Fruit fly (Drosophila melanogaster) whole organism, embryonic: ENCODE measurements around the gene Cpr12A.
A peak's percentile ranks its signal among the peaks of the same experiment; 100 is the strongest.

Experiments
- Awh ChIP-seq: fragments of 200-800 bp; sonication (Bioruptor generic); IDR thresholded peaks from 2 replicates; pipeline ENCODE4, ENCODE4 v1.3.6; 2022; ENCODE audit warnings: missing biosample characterization, missing genetic modification characterization
- Bdp1 ChIP-seq: fragments of 200-800 bp; sonication (Bioruptor generic); optimal IDR thresholded peaks from 3 replicates; lab custom pipeline; 2016; ENCODE audit warnings: missing biosample characterization, missing genetic modification characterization
- Bgb ChIP-seq: fragments of 200-800 bp; sonication (Bioruptor generic); IDR thresholded peaks from 2 replicates; pipeline ENCODE4 v1.3.6; 2022; ENCODE audit warnings: missing biosample characterization, missing genetic modification characterization; ENCODE audit not compliant: partially characterized antibody
- CG10462 ChIP-seq: fragments of 200-800 bp; sonication (Bioruptor generic); optimal IDR thresholded peaks from 2 replicates; lab custom pipeline; 2016; ENCODE audit warnings: missing biosample characterization, missing genetic modification characterization
- CG10979 ChIP-seq: fragments of 200-800 bp; sonication (Bioruptor generic); optimal IDR thresholded peaks from 2 replicates; lab custom pipeline; 2018; ENCODE audit warnings: missing biosample characterization, mild to moderate bottlenecking, missing genetic modification characterization, moderate library complexity
- CG12769 ChIP-seq: fragments of 200-800 bp; sonication (Bioruptor generic); optimal IDR thresholded peaks from 2 replicates; lab custom pipeline; 2019; ENCODE audit warnings: missing biosample characterization, mild to moderate bottlenecking, missing genetic modification characterization, moderate library complexity
- CG12942 ChIP-seq: fragments of 200-800 bp; sonication (Bioruptor generic); optimal IDR thresholded peaks from 3 replicates; lab custom pipeline; 2016; ENCODE audit warnings: missing biosample characterization, missing genetic modification characterization
- CG13775 ChIP-seq: fragments of 200-800 bp; sonication (Bioruptor generic); optimal IDR thresholded peaks from 3 replicates; lab custom pipeline; 2017; ENCODE audit warnings: missing biosample characterization, mild to moderate bottlenecking, missing genetic modification characterization
- CG17568 ChIP-seq: fragments of 200-800 bp; sonication (Bioruptor generic); optimal IDR thresholded peaks from 2 replicates; lab custom pipeline; 2018; ENCODE audit warnings: missing biosample characterization, mild to moderate bottlenecking, missing genetic modification characterization, moderate library complexity
- CG17912 ChIP-seq: fragments of 200-800 bp; sonication (Bioruptor generic); optimal IDR thresholded peaks from 2 replicates; lab custom pipeline; 2018; ENCODE audit warnings: missing biosample characterization, mild to moderate bottlenecking, missing genetic modification characterization
- CG18599 ChIP-seq: fragments of 200-800 bp; sonication (Bioruptor generic); optimal IDR thresholded peaks from 3 replicates; lab custom pipeline; 2017; ENCODE audit warnings: missing biosample characterization, missing genetic modification characterization, mild to moderate bottlenecking, moderate library complexity, missing genetic modification reagents
- CG18764 ChIP-seq: fragments of 200-800 bp; sonication (Bioruptor generic); optimal IDR thresholded peaks from 3 replicates; lab custom pipeline; 2016; ENCODE audit warnings: missing biosample characterization, missing genetic modification characterization
- CG2678 ChIP-seq: fragments of 200-800 bp; sonication (Bioruptor generic); optimal IDR thresholded peaks from 3 replicates; lab custom pipeline; 2019; ENCODE audit warnings: missing biosample characterization, mild to moderate bottlenecking, missing genetic modification characterization, moderate library complexity
- CG31388 ChIP-seq: fragments of 200-800 bp; sonication (Bioruptor generic); optimal IDR thresholded peaks from 2 replicates; lab custom pipeline; 2016; ENCODE audit warnings: missing biosample characterization, missing genetic modification characterization
- CG32772 ChIP-seq: fragments of 200-800 bp; sonication (Bioruptor generic); IDR thresholded peaks from 2 replicates; pipeline ENCODE4 v1.3.6; 2022; ENCODE audit warnings: missing biosample characterization, missing genetic modification characterization
- CG3847 ChIP-seq: fragments of 200-800 bp; sonication (Bioruptor generic); IDR thresholded peaks from 2 replicates; pipeline ENCODE4 v1.3.6; 2022; ENCODE audit warnings: missing biosample characterization, missing genetic modification characterization
- CG43689 ChIP-seq: fragments of 200-800 bp; sonication (Bioruptor generic); IDR thresholded peaks from 2 replicates; pipeline ENCODE4 v1.3.6; 2022; ENCODE audit warnings: missing biosample characterization, missing genetic modification characterization
- CG5180 ChIP-seq: fragments of 200-800 bp; sonication (Bioruptor generic); optimal IDR thresholded peaks from 3 replicates; lab custom pipeline; 2017; ENCODE audit warnings: missing biosample characterization, missing genetic modification characterization, mild to moderate bottlenecking, moderate library complexity, missing genetic modification reagents
- CG5245 ChIP-seq: fragments of 200-800 bp; sonication (Bioruptor generic); optimal IDR thresholded peaks from 3 replicates; lab custom pipeline; 2016; ENCODE audit warnings: missing biosample characterization, missing genetic modification characterization
- CG6272 ChIP-seq: fragments of 200-800 bp; sonication (Bioruptor generic); IDR thresholded peaks from 2 replicates; pipeline ENCODE4 v1.3.6; 2022; ENCODE audit warnings: missing biosample characterization, missing genetic modification characterization
- CG6689 ChIP-seq: fragments of 200-800 bp; sonication (Bioruptor generic); IDR thresholded peaks from 2 replicates; pipeline ENCODE4 v1.3.6; 2022; ENCODE audit warnings: missing biosample characterization, missing genetic modification characterization
- CG7556 ChIP-seq: fragments of 200-800 bp; sonication (Bioruptor generic); optimal IDR thresholded peaks from 2 replicates; lab custom pipeline; 2017; ENCODE audit warnings: missing biosample characterization, mild to moderate bottlenecking, missing genetic modification characterization
- CG7786 ChIP-seq: fragments of 200-800 bp; sonication (Bioruptor generic); optimal IDR thresholded peaks from 2 replicates; lab custom pipeline; 2016; ENCODE audit warnings: missing biosample characterization, missing genetic modification characterization
- CG7963 ChIP-seq: fragments of 200-800 bp; sonication (Bioruptor generic); IDR thresholded peaks from 3 replicates; pipeline ENCODE4 v1.3.6; 2022; ENCODE audit warnings: missing biosample characterization, missing genetic modification characterization; ENCODE audit not compliant: partially characterized antibody
- CTCF ChIP-seq: fragments of 200-800 bp; sonication (Bioruptor generic); optimal IDR thresholded peaks from 2 replicates; lab custom pipeline; 2017; ENCODE audit warnings: missing biosample characterization, mild to moderate bottlenecking, missing genetic modification characterization, moderate library complexity
- D ChIP-seq, 2 experiments: fragments of 200-800 bp in 1 of 2; fragments of >200 bp in 1 of 2; sonication (Bioruptor generic) in 1 of 2; optimal IDR thresholded peaks; 2 replicates in 1 of 2; 3 replicates in 1 of 2; lab custom pipeline; 2017; ENCODE audit warnings: mild to moderate bottlenecking in 1 of 2, missing biosample characterization in 1 of 2, missing genetic modification characterization in 1 of 2, missing genetic modification reagents in 1 of 2
- Dad ChIP-seq: fragments of 200-800 bp; sonication (Bioruptor generic); optimal IDR thresholded peaks from 3 replicates; lab custom pipeline; 2016; ENCODE audit warnings: missing biosample characterization, missing genetic modification characterization
- E2f2 ChIP-seq: fragments of 200-800 bp; sonication (Bioruptor generic); IDR thresholded peaks from 2 replicates; pipeline ENCODE4 v1.3.6; 2022; ENCODE audit warnings: missing biosample characterization, missing genetic modification characterization
- Gsc ChIP-seq: fragments of 200-800 bp; sonication (Bioruptor generic); IDR thresholded peaks from 2 replicates; pipeline ENCODE4 v1.3.6; 2022; ENCODE audit warnings: missing biosample characterization, missing genetic modification characterization
- MESR4 ChIP-seq: fragments of 200-800 bp; sonication (Bioruptor generic); optimal IDR thresholded peaks from 2 replicates; lab custom pipeline; 2018; ENCODE audit warnings: missing biosample characterization, mild to moderate bottlenecking, missing genetic modification characterization, moderate library complexity
- Mes4 ChIP-seq: fragments of 200-800 bp; sonication (Bioruptor generic); optimal IDR thresholded peaks from 2 replicates; lab custom pipeline; 2016; ENCODE audit warnings: missing biosample characterization, missing genetic modification characterization
- NC2α ChIP-seq: fragments of 200-800 bp; sonication (Bioruptor generic); optimal IDR thresholded peaks from 2 replicates; lab custom pipeline; 2016; ENCODE audit warnings: missing biosample characterization, missing genetic modification characterization
- aop ChIP-seq: fragments of 200-800 bp; sonication (Bioruptor generic); IDR thresholded peaks from 2 replicates; pipeline ENCODE4 v1.3.6; 2022; ENCODE audit warnings: missing biosample characterization, missing genetic modification characterization
- caup ChIP-seq: fragments of 200-800 bp; sonication (Bioruptor generic); optimal IDR thresholded peaks from 3 replicates; lab custom pipeline; 2017; ENCODE audit warnings: missing biosample characterization, mild to moderate bottlenecking, missing genetic modification characterization, moderate library complexity; ENCODE audit not compliant: severe bottlenecking
- chm ChIP-seq: fragments of 200-800 bp; sonication (Bioruptor generic); IDR thresholded peaks from 2 replicates; pipeline ENCODE4 v1.3.6; 2022; ENCODE audit warnings: missing biosample characterization, missing genetic modification characterization
- crc ChIP-seq: fragments of 200-800 bp; sonication (Bioruptor generic); optimal IDR thresholded peaks from 2 replicates; lab custom pipeline; 2016; ENCODE audit warnings: missing biosample characterization, missing genetic modification characterization
- dm ChIP-seq: fragments of 200-800 bp; sonication (Bioruptor generic); optimal IDR thresholded peaks from 3 replicates; lab custom pipeline; 2016; ENCODE audit warnings: missing biosample characterization, missing genetic modification characterization
- luna ChIP-seq: fragments of 200-800 bp; sonication (Bioruptor generic); optimal IDR thresholded peaks from 2 replicates; lab custom pipeline; 2016; ENCODE audit warnings: missing biosample characterization, missing genetic modification characterization
- otp ChIP-seq: fragments of 200-800 bp; sonication (Bioruptor generic); IDR thresholded peaks from 3 replicates; pipeline ENCODE4, ENCODE4 v1.3.6; 2022; ENCODE audit warnings: missing biosample characterization, missing genetic modification characterization
- psq ChIP-seq: fragments of 200-800 bp; sonication (Bioruptor generic); optimal IDR thresholded peaks from 2 replicates; lab custom pipeline; 2017; ENCODE audit warnings: missing biosample characterization, missing genetic modification characterization
- ranshi ChIP-seq: fragments of 200-800 bp; sonication (Bioruptor generic); IDR thresholded peaks from 2 replicates; pipeline ENCODE4 v1.3.6; 2022; ENCODE audit warnings: missing biosample characterization, missing genetic modification characterization
- run ChIP-seq: fragments of 200-800 bp; sonication (Bioruptor generic); optimal IDR thresholded peaks from 3 replicates; lab custom pipeline; 2018; ENCODE audit warnings: missing biosample characterization, mild to moderate bottlenecking, missing genetic modification characterization
- schlank ChIP-seq: fragments of 200-800 bp; sonication (Bioruptor generic); optimal IDR thresholded peaks from 2 replicates; lab custom pipeline; 2018; ENCODE audit warnings: missing biosample characterization, mild to moderate bottlenecking, missing genetic modification characterization
- sd ChIP-seq: fragments of 200-800 bp; sonication (Bioruptor generic); optimal IDR thresholded peaks from 3 replicates; lab custom pipeline; 2018; ENCODE audit warnings: missing biosample characterization, mild to moderate bottlenecking, missing genetic modification characterization, moderate library complexity
- sisA ChIP-seq: fragments of 200-800 bp; sonication (Bioruptor generic); IDR thresholded peaks from 2 replicates; pipeline ENCODE4 v1.3.6; 2022; ENCODE audit warnings: missing biosample characterization, missing genetic modification characterization
- sob ChIP-seq: fragments of 200-800 bp; sonication (Bioruptor generic); IDR thresholded peaks from 2 replicates; pipeline ENCODE4 v1.3.6; 2022; ENCODE audit warnings: missing biosample characterization, missing genetic modification characterization
- tin ChIP-seq: fragments of 200-800 bp; sonication (Bioruptor generic); optimal IDR thresholded peaks from 3 replicates; lab custom pipeline; 2016; ENCODE audit warnings: missing biosample characterization, missing genetic modification characterization
- zfh1 ChIP-seq: fragments of 200-800 bp; sonication (Bioruptor generic); IDR thresholded peaks from 3 replicates; pipeline ENCODE4 v1.3.6; 2022; ENCODE audit warnings: missing biosample characterization, missing genetic modification characterization

The Cpr12A gene

dm6 chrX:13563483-13564443 is 20.3 kb downstream of the Cpr12A start, which contains the start of the genes CG46311 and Tpst (continued):
- TF ChIP-seq Bgb (peak; percentile 51), tin (peak; percentile 76), Gsc (GFP tag; lab: Robert Waterston, UW) (no peak), CG18764 (GFP tag; lab: Kevin White, UChicago) (peak; percentile 49), CG7963 (GFP tag; lab: Robert Waterston, UW) (no peak), CG17912 (GFP tag; lab: Kevin White, UChicago) (peak; percentile 72), CG3847 (GFP tag; lab: Robert Waterston, UW) (peak; percentile 79), CG12942 (GFP tag; lab: Kevin White, UChicago) (peak; percentile 57), aop (GFP tag; lab: Robert Waterston, UW) (peak; percentile 48; the same call in 1 of the 2 replicates), CG6689 (GFP tag; lab: Robert Waterston, UW) (no peak), CG7556 (GFP tag; lab: Kevin White, UChicago) (peak; percentile 20), crc (GFP tag; lab: Kevin White, UChicago) (no peak), otp (GFP tag; lab: Robert Waterston, UW) (0 out of 3 replicates have a peak, but pooled peaks have one; percentile 57), zfh1 (GFP tag; lab: Robert Waterston, UW) (peak; percentile 72; the same call in 2 of the 3 replicates), E2f2 (GFP tag; lab: Robert Waterston, UW) (peak; percentile 57), luna (no peak), Dad (GFP tag; lab: Kevin White, UChicago) (peak; percentile 33), CG5180 (GFP tag; lab: Kevin White, UChicago) (no peak), psq (GFP tag; lab: Kevin White, UChicago) (no peak), MESR4 (peak; percentile 84), Bdp1 (peak; percentile 49), sd (tag; lab: Kevin White, UChicago) (no peak), CTCF (GFP tag; lab: Kevin White, UChicago) (peak; percentile 99), CG12769 (tag; lab: Kevin White, UChicago) (peak; percentile 55), sob (GFP tag; lab: Robert Waterston, UW) (peak; percentile 58; the same call in 1 of the 2 replicates), CG10462 (GFP tag; lab: Kevin White, UChicago) (no peak), CG32772 (GFP tag; lab: Robert Waterston, UW) (peak; percentile 68), run (tag; lab: Kevin White, UChicago) (no peak), D (optimal IDR thresholded peaks at IDR 0.05; lab: Kevin White, UChicago) (peak; percentile 64), D (GFP tag; optimal IDR thresholded peaks at IDR 0.05; lab: Kevin White, UChicago) (no peak), CG7786 (GFP tag; lab: Kevin White, UChicago) (peak; percentile 43), sisA (GFP tag; lab: Robert Waterston, UW) (peak; percentile 67), dm (peak; percentile 63), CG17568 (GFP tag; lab: Kevin White, UChicago) (no peak), CG5245 (GFP tag; lab: Kevin White, UChicago) (peak; percentile 82), NC2α (GFP tag; lab: Kevin White, UChicago) (peak; percentile 46), chm (GFP tag; lab: Robert Waterston, UW) (peak; percentile 56; the same call in 1 of the 2 replicates), CG13775 (peak; percentile 10), Awh (GFP tag; lab: Robert Waterston, UW) (peak; percentile 66), caup (peak; percentile 61), schlank (no peak), CG2678 (peak; percentile 8), CG31388 (GFP tag; lab: Kevin White, UChicago) (peak; percentile 2), CG6272 (GFP tag; lab: Robert Waterston, UW) (no peak), ranshi (no peak), CG10979 (tag; lab: Kevin White, UChicago) (peak; percentile 100), CG18599 (GFP tag; lab: Kevin White, UChicago) (peak; percentile 63), CG43689 (GFP tag; lab: Robert Waterston, UW) (no peak), Mes4 (GFP tag; lab: Kevin White, UChicago) (peak; percentile 60)
